Fruit fly (Drosophila melanogaster) whole organism, wandering third instar larva: ENCODE data around the gene CG13097.

ENCODE experiments used
- Abd-B ChIP-seq: fragments of >200 bp; optimal IDR thresholded peaks from 2 replicates; lab custom pipeline; 2017; ENCODE audit warnings: missing biosample characterization, missing genetic modification characterization
- CG32264 ChIP-seq: fragments of 200-800 bp; sonication (Bioruptor generic); optimal IDR thresholded peaks from 2 replicates; lab custom pipeline; 2016; ENCODE audit warnings: missing biosample characterization, missing genetic modification characterization
- CG9705 ChIP-seq: fragments of 200-800 bp; sonication (Bioruptor generic); optimal IDR thresholded peaks from 2 replicates; lab custom pipeline; 2018; ENCODE audit warnings: missing biosample characterization, mild to moderate bottlenecking, missing genetic modification characterization
- CrebA ChIP-seq: fragments of 200-800 bp; sonication (Bioruptor generic); optimal IDR thresholded peaks from 2 replicates; lab custom pipeline; 2016; ENCODE audit warnings: missing biosample characterization, mild to moderate bottlenecking, missing genetic modification characterization, borderline replicate concordance
- Dfd ChIP-seq: fragments of >200 bp; optimal IDR thresholded peaks from 2 replicates; lab custom pipeline; 2017; ENCODE audit warnings: missing biosample characterization, missing genetic modification characterization
- GATAd ChIP-seq: sonication (Bioruptor generic); optimal IDR thresholded peaks from 2 replicates; lab custom pipeline; 2016; ENCODE audit warnings: missing biosample characterization, missing genetic modification characterization
- HLH106 ChIP-seq: fragments of 200-800 bp; optimal IDR thresholded peaks from 3 replicates; lab custom pipeline; 2019; ENCODE audit warnings: missing biosample characterization, mild to moderate bottlenecking, missing genetic modification characterization, moderate library complexity
- Hnf4 ChIP-seq: fragments of 200-800 bp; sonication (Bioruptor generic); optimal IDR thresholded peaks from 2 replicates; lab custom pipeline; 2016; ENCODE audit warnings: missing biosample characterization, mild to moderate bottlenecking, missing genetic modification characterization
- Hr83 ChIP-seq: fragments of 200-300 bp; sonication (Bioruptor generic); optimal IDR thresholded peaks from 2 replicates; lab custom pipeline; 2016; ENCODE audit warnings: missing biosample characterization, mild to moderate bottlenecking, missing genetic modification characterization, moderate library complexity; ENCODE audit not compliant: poor library complexity, severe bottlenecking
- Jra ChIP-seq: sonication (Bioruptor generic); optimal IDR thresholded peaks from 2 replicates; lab custom pipeline; 2016; ENCODE audit warnings: missing biosample characterization, missing genetic modification characterization
- Mio ChIP-seq: sonication (Bioruptor generic); optimal IDR thresholded peaks from 2 replicates; lab custom pipeline; 2016; ENCODE audit warnings: missing biosample characterization, missing genetic modification characterization
- Myc ChIP-seq: fragments of >200 bp; optimal IDR thresholded peaks from 2 replicates; lab custom pipeline; 2017
- N ChIP-seq: fragments of >200 bp; optimal IDR thresholded peaks from 2 replicates; lab custom pipeline; 2018; ENCODE audit warnings: missing biosample characterization, missing external identifiers, missing genetic modification characterization
- OdsH ChIP-seq: fragments of 200-800 bp; sonication (Bioruptor generic); optimal IDR thresholded peaks from 2 replicates; lab custom pipeline; 2016; ENCODE audit warnings: missing biosample characterization, mild to moderate bottlenecking, missing genetic modification characterization
- Rel ChIP-seq, 2 experiments: fragments of 200-800 bp; sonication (Bioruptor generic) in 1 of 2; optimal IDR thresholded peaks; 2 replicates in 1 of 2; 3 replicates in 1 of 2; lab custom pipeline; 2016 to 2019; ENCODE audit warnings: mild to moderate bottlenecking in 2 of 2, missing biosample characterization in 2 of 2, missing genetic modification characterization in 2 of 2, moderate library complexity in 1 of 2
- Sp1 ChIP-seq: fragments of 200-800 bp; sonication (Bioruptor generic); optimal IDR thresholded peaks from 3 replicates; lab custom pipeline; 2019; ENCODE audit warnings: missing biosample characterization, mild to moderate bottlenecking, missing genetic modification characterization, moderate library complexity
- Vsx2 ChIP-seq: fragments of 200-300, 225-300 bp; sonication (Bioruptor generic); optimal IDR thresholded peaks from 2 replicates; lab custom pipeline; 2018; ENCODE audit warnings: missing biosample characterization, missing genetic modification characterization; ENCODE audit not compliant: partially characterized antibody
- br ChIP-seq: fragments of 200-800 bp; sonication (Bioruptor generic); optimal IDR thresholded peaks from 2 replicates; lab custom pipeline; 2016; ENCODE audit warnings: missing biosample characterization, missing genetic modification characterization
- brk ChIP-seq: fragments of 200-800 bp; sonication (Bioruptor generic); optimal IDR thresholded peaks from 2 replicates; lab custom pipeline; 2016; ENCODE audit warnings: missing biosample characterization, mild to moderate bottlenecking, missing genetic modification characterization
- dl ChIP-seq, 2 experiments: fragments of 175-275, 200-275 bp in 1 of 2; fragments of 200-275 bp in 1 of 2; sonication (Bioruptor generic); optimal IDR thresholded peaks; lab custom pipeline; 2018; ENCODE audit warnings: mild to moderate bottlenecking in 2 of 2, missing biosample characterization in 2 of 2, missing genetic modification characterization in 2 of 2, moderate library complexity in 2 of 2; ENCODE audit not compliant: partially characterized antibody in 2 of 2, insufficient read depth in 1 of 2
- dmrt93B ChIP-seq: fragments of 200-800 bp; sonication (Bioruptor generic); optimal IDR thresholded peaks from 2 replicates; lab custom pipeline; 2018; ENCODE audit warnings: missing biosample characterization, mild to moderate bottlenecking, missing genetic modification characterization
- dsf ChIP-seq: sonication (Bioruptor generic); optimal IDR thresholded peaks from 2 replicates; lab custom pipeline; 2016; ENCODE audit warnings: missing biosample characterization, missing genetic modification characterization, borderline replicate concordance
- ey ChIP-seq: fragments of 200-800 bp; sonication (Bioruptor generic); optimal IDR thresholded peaks from 2 replicates; lab custom pipeline; 2016; ENCODE audit warnings: missing biosample characterization, missing genetic modification characterization
- foxo ChIP-seq, 2 experiments: fragments of 200-800 bp; sonication (Bioruptor generic); optimal IDR thresholded peaks; 2 replicates in 1 of 2; 3 replicates in 1 of 2; lab custom pipeline; 2016 to 2017; ENCODE audit warnings: missing biosample characterization in 2 of 2, missing genetic modification characterization in 2 of 2
- fru ChIP-seq: fragments of 200-800 bp; sonication (Bioruptor generic); optimal IDR thresholded peaks from 3 replicates; lab custom pipeline; 2016; ENCODE audit warnings: missing biosample characterization, mild to moderate bottlenecking, missing genetic modification characterization
- h ChIP-seq: fragments of 200-800 bp; sonication (Bioruptor generic); optimal IDR thresholded peaks from 3 replicates; lab custom pipeline; 2016; ENCODE audit warnings: missing biosample characterization, mild to moderate bottlenecking, missing genetic modification characterization
- jim ChIP-seq: fragments of 175-275, 200-325 bp; sonication (Bioruptor generic); optimal IDR thresholded peaks from 2 replicates; lab custom pipeline; 2016; ENCODE audit warnings: missing biosample characterization, mild to moderate bottlenecking, missing genetic modification characterization
- lola ChIP-seq: fragments of >200 bp; optimal IDR thresholded peaks from 2 replicates; lab custom pipeline; 2017; ENCODE audit warnings: missing biosample characterization, missing genetic modification characterization
- pan ChIP-seq: fragments of >200 bp; optimal IDR thresholded peaks from 2 replicates; lab custom pipeline; 2017
- psq ChIP-seq: fragments of 200-800 bp; sonication (Bioruptor generic); optimal IDR thresholded peaks from 3 replicates; lab custom pipeline; 2017; ENCODE audit warnings: missing biosample characterization, mild to moderate bottlenecking, missing genetic modification characterization, moderate library complexity
- rgr ChIP-seq: fragments of 200-800 bp; sonication (Bioruptor generic); optimal IDR thresholded peaks from 3 replicates; lab custom pipeline; 2016; ENCODE audit warnings: missing biosample characterization, mild to moderate bottlenecking, missing genetic modification characterization
- sage ChIP-seq: fragments of 200-800 bp; sonication (Bioruptor generic); optimal IDR thresholded peaks from 2 replicates; lab custom pipeline; 2016; ENCODE audit warnings: missing biosample characterization, mild to moderate bottlenecking, missing genetic modification characterization
- sv ChIP-seq: fragments of 200-800 bp; sonication (Bioruptor generic); optimal IDR thresholded peaks from 3 replicates; lab custom pipeline; 2016; ENCODE audit warnings: missing biosample characterization, missing genetic modification characterization
- usp ChIP-seq: fragments of >200 bp; optimal IDR thresholded peaks from 2 replicates; lab custom pipeline; 2017; ENCODE audit warnings: missing biosample characterization, missing genetic modification characterization
- woc ChIP-seq: sonication (Bioruptor generic); optimal IDR thresholded peaks from 2 replicates; lab custom pipeline; 2016; ENCODE audit warnings: missing biosample characterization, mild to moderate bottlenecking, missing genetic modification characterization

Gene CG13097

dm6 chr2L:8542639-8543038 is 28.0 kb upstream of the CG13097 start:
- TF ChIP-seq Rel (GFP tag; optimal IDR thresholded peaks at IDR 0.05; lab: Kevin White, UChicago) (no peak), Rel (tag; optimal IDR thresholded peaks at IDR 0.05; lab: Kevin White, UChicago) (no peak), jim (GFP tag; lab: Kevin White, UChicago) (no peak), h (GFP tag; lab: Kevin White, UChicago) (no peak), Jra (GFP tag; lab: Kevin White, UChicago) (no peak), dsf (GFP tag; lab: Kevin White, UChicago) (no peak), foxo (GFP tag; optimal IDR thresholded peaks at IDR 0.05; lab: Kevin White, UChicago) (no peak), Sp1 (GFP tag; lab: Kevin White, UChicago) (no peak), GATAd (no peak), lola (GFP tag; lab: Kevin White, UChicago) (no peak), Dfd (no peak), brk (GFP tag; lab: Kevin White, UChicago) (no peak), Myc (lab: Kevin White, UChicago) (no peak), sv (GFP tag; lab: Kevin White, UChicago) (no peak), Mio (no peak), pan (lab: Kevin White, UChicago) (no peak), CG9705 (GFP tag; lab: Kevin White, UChicago) (no peak), rgr (GFP tag; lab: Kevin White, UChicago) (no peak)

- TF ChIP-seq GATAd (no peak), N (no peak), sage (no peak), OdsH (GFP tag; lab: Kevin White, UChicago) (no peak), Mio (no peak), Vsx2 (GFP tag; lab: Kevin White, UChicago) (no peak), foxo (GFP tag; optimal IDR thresholded peaks at IDR 0.05; lab: Kevin White, UChicago) (no peak), Sp1 (GFP tag; lab: Kevin White, UChicago) (no peak), usp (no peak), pan (lab: Kevin White, UChicago) (no peak)
- TF ChIP-seq, all 38 proteins: peak for 0
Measured at dm6 chr2L:8542234-8542572, 27.5 kb upstream of the CG13097 start.

dm6 chr2L:8541469-8542233 is 27.0 kb upstream of the CG13097 start, which contains the start of gene Sema1a:
Gene Sema1a (plus strand): TSS chr2L:8542147.
- TF ChIP-seq woc (GFP tag; lab: Kevin White, UChicago): peak; percentile 87
- peak in 1 of 2 experiments; percentile 73 for TF ChIP-seq foxo (GFP tag; optimal IDR thresholded peaks at IDR 0.05; lab: Kevin White, UChicago)
- peak; percentile 77 for TF ChIP-seq fru
- TF ChIP-seq Hr83 (GFP tag; lab: Kevin White, UChicago): peak; percentile 17
- TF ChIP-seq CG32264: no peak
- TF ChIP-seq OdsH (GFP tag; lab: Kevin White, UChicago): peak; percentile 34
- TF ChIP-seq Hnf4 (GFP tag; lab: Kevin White, UChicago): peak; percentile 30
- no peak for TF ChIP-seq dl (GFP tag; optimal IDR thresholded peaks at IDR 0.05; lab: Kevin White, UChicago; ENCODE audit: insufficient read depth in 1 of 2, partially characterized antibody in 2 of 2)
- TF ChIP-seq Myc (lab: Kevin White, UChicago): no peak
- peak; percentile 60 for TF ChIP-seq pan (lab: Kevin White, UChicago)
- TF ChIP-seq rgr (GFP tag; lab: Kevin White, UChicago): peak; percentile 85
- TF ChIP-seq brk (GFP tag; lab: Kevin White, UChicago): no peak
- peak; percentile 6 for TF ChIP-seq jim (GFP tag; lab: Kevin White, UChicago)
- TF ChIP-seq psq: peak; percentile 28
- no peak for TF ChIP-seq dmrt93B (GFP tag; lab: Kevin White, UChicago)
- peak; percentile 49 for TF ChIP-seq ey (GFP tag; lab: Kevin White, UChicago)
- peak; percentile 52 for TF ChIP-seq h (GFP tag; lab: Kevin White, UChicago)
- no peak for TF ChIP-seq Rel (GFP tag; optimal IDR thresholded peaks at IDR 0.05; lab: Kevin White, UChicago)
- TF ChIP-seq Rel (tag; optimal IDR thresholded peaks at IDR 0.05; lab: Kevin White, UChicago): peak; percentile 98
- peak; percentile 33 for TF ChIP-seq br
- TF ChIP-seq HLH106 (tag; lab: Kevin White, UChicago): peak; percentile 21
- TF ChIP-seq sv (GFP tag; lab: Kevin White, UChicago): peak; percentile 44
- peak; percentile 18 for TF ChIP-seq CrebA (GFP tag; lab: Kevin White, UChicago)
- no peak for TF ChIP-seq Jra (GFP tag; lab: Kevin White, UChicago)
- TF ChIP-seq Sp1 (GFP tag; lab: Kevin White, UChicago): peak; percentile 47
- no peak for TF ChIP-seq Mio
- TF ChIP-seq Abd-B (GFP tag; lab: Kevin White, UChicago): no peak
